6 fruit fly cellular contexts compared by ENCODE assay signal in genomic region chr2L:18839143-18839872, dm6.
TF ChIP-seq lines count a peak whose summit lies in the region.

CG10600 (minus strand) TSS chr2L:18839679.

- peak; percentile 99 for TF ChIP-seq CTCF in S2 (optimal IDR thresholded peaks at IDR 0.05; lab: Kevin White, UChicago)
- TF ChIP-seq CTCF in whole organism, embryonic (GFP tag; optimal IDR thresholded peaks at IDR 0.05; lab: Kevin White, UChicago), result peak; percentile 100

TF ChIP-seq in whole organism, adult, 20 proteins besides CTCF, POLR2A, EP300 and RAD21 (continues in another document):
- TF ChIP-seq cnc (optimal IDR thresholded peaks at IDR 0.05; lab: Kevin White, UChicago), result no peak
- peak; percentile 95 for TF ChIP-seq CG1620 (GFP tag; optimal IDR thresholded peaks at IDR 0.05; lab: Kevin White, UChicago)
- peak; percentile 84 for TF ChIP-seq pad (GFP tag; optimal IDR thresholded peaks at IDR 0.05; lab: Kevin White, UChicago)
- TF ChIP-seq tj (GFP tag; optimal IDR thresholded peaks at IDR 0.05; lab: Kevin White, UChicago), result peak; percentile 51
- peak; percentile 71 for TF ChIP-seq cic (GFP tag; optimal IDR thresholded peaks at IDR 0.05; lab: Kevin White, UChicago)
- TF ChIP-seq Hr96 (GFP tag; optimal IDR thresholded peaks at IDR 0.05; lab: Kevin White, UChicago), result peak; percentile 92
- TF ChIP-seq CG7045 (GFP tag; optimal IDR thresholded peaks at IDR 0.05; lab: Kevin White, UChicago), result peak; percentile 69
- no peak for TF ChIP-seq kay (GFP tag; lab: Kevin White, UChicago; ENCODE audit: borderline replicate concordance)
- peak; percentile 81 for TF ChIP-seq CG11617 (GFP tag; optimal IDR thresholded peaks at IDR 0.05; lab: Kevin White, UChicago)
- TF ChIP-seq Clk (GFP tag; optimal IDR thresholded peaks at IDR 0.05; lab: Kevin White, UChicago), result peak; percentile 84
- TF ChIP-seq CG7101 (tag; optimal IDR thresholded peaks at IDR 0.05; lab: Kevin White, UChicago), result peak; percentile 88
- TF ChIP-seq Crg-1 (GFP tag; optimal IDR thresholded peaks at IDR 0.05; lab: Kevin White, UChicago), result peak; percentile 95
- TF ChIP-seq Mnt (GFP tag; optimal IDR thresholded peaks at IDR 0.05; lab: Kevin White, UChicago), result peak; percentile 92
- TF ChIP-seq toe (GFP tag; optimal IDR thresholded peaks at IDR 0.05; lab: Kevin White, UChicago), result peak; percentile 88
- TF ChIP-seq CG12768 (GFP tag; optimal IDR thresholded peaks at IDR 0.05; lab: Kevin White, UChicago), result peak; percentile 84
- peak; percentile 74 for TF ChIP-seq CG14711 (tag; optimal IDR thresholded peaks at IDR 0.05; lab: Kevin White, UChicago)
- TF ChIP-seq CG5204 (GFP tag; optimal IDR thresholded peaks at IDR 0.05; lab: Kevin White, UChicago), result peak; percentile 85
- TF ChIP-seq bab1 (GFP tag; optimal IDR thresholded peaks at IDR 0.05; lab: Kevin White, UChicago), result peak; percentile 73

TF ChIP-seq in whole organism, embryonic, 481 proteins besides CTCF, POLR2A, EP300 and RAD21 (continues in another document):
- TF ChIP-seq CG14710 (tag; optimal IDR thresholded peaks at IDR 0.05; lab: Kevin White, UChicago), result peak; percentile 94
- peak; percentile 64 for TF ChIP-seq klu (GFP tag; IDR thresholded peaks at IDR 0.05; lab: Robert Waterston, UW)
- TF ChIP-seq abd-A (tag; optimal IDR thresholded peaks at IDR 0.05; lab: Kevin White, UChicago), result no peak
- TF ChIP-seq BEAF-32 (GFP tag; optimal IDR thresholded peaks at IDR 0.05; lab: Kevin White, UChicago), result peak; percentile 93
- peak; percentile 49; the same call in 2 of the 3 replicates for TF ChIP-seq CG14050 (GFP tag; IDR thresholded peaks at IDR 0.05; lab: Robert Waterston, UW)
- peak; percentile 72 for TF ChIP-seq CG9817 (tag; optimal IDR thresholded peaks at IDR 0.05; lab: Kevin White, UChicago)
- TF ChIP-seq cwo (GFP tag; optimal IDR thresholded peaks at IDR 0.05; lab: Kevin White, UChicago), result peak; percentile 65
- peak; percentile 63 for TF ChIP-seq PHDP (tag; optimal IDR thresholded peaks at IDR 0.05; lab: Kevin White, UChicago)
- peak; percentile 72 for TF ChIP-seq CG7963 (GFP tag; IDR thresholded peaks at IDR 0.05; lab: Robert Waterston, UW; ENCODE audit: partially characterized antibody)
- peak; percentile 53 for TF ChIP-seq Aef1 (GFP tag; IDR thresholded peaks at IDR 0.05; lab: Robert Waterston, UW)
- TF ChIP-seq CG10267 (tag; optimal IDR thresholded peaks at IDR 0.05; lab: Kevin White, UChicago), result peak; percentile 98
- peak; percentile 93 for TF ChIP-seq chinmo (GFP tag; IDR thresholded peaks at IDR 0.05; lab: Robert Waterston, UW; ENCODE audit: partially characterized antibody)
- TF ChIP-seq CG17912 (GFP tag; optimal IDR thresholded peaks at IDR 0.05; lab: Kevin White, UChicago), result peak; percentile 83
- peak; percentile 97 for TF ChIP-seq CHES-1-like (GFP tag; optimal IDR thresholded peaks at IDR 0.05; lab: Kevin White, UChicago)
- no peak for TF ChIP-seq prd (optimal IDR thresholded peaks at IDR 0.05; lab: Kevin White, UChicago)
- peak; percentile 54; the same call in 2 of the 3 replicates for TF ChIP-seq prd (GFP tag; IDR thresholded peaks at IDR 0.05; lab: Robert Waterston, UW)
- TF ChIP-seq tna (GFP tag; IDR thresholded peaks at IDR 0.05; lab: Robert Waterston, UW; ENCODE audit: partially characterized antibody), result peak; percentile 75

TF ChIP-seq in whole organism, prepupa, 60 proteins besides CTCF, POLR2A, EP300 and RAD21 (continues in another document):
- TF ChIP-seq spab (GFP tag; optimal IDR thresholded peaks at IDR 0.05; lab: Kevin White, UChicago) (no peak), CG4318 (GFP tag; optimal IDR thresholded peaks at IDR 0.05; lab: Kevin White, UChicago) (no peak), lz (GFP tag; optimal IDR thresholded peaks at IDR 0.05; lab: Kevin White, UChicago) (peak; percentile 80), CG8319 (GFP tag; optimal IDR thresholded peaks at IDR 0.05; lab: Kevin White, UChicago) (peak; percentile 53), vri (GFP tag; optimal IDR thresholded peaks at IDR 0.05; lab: Kevin White, UChicago) (no peak), salr (GFP tag; optimal IDR thresholded peaks at IDR 0.05; lab: Kevin White, UChicago) (peak; percentile 54 to 62), fd59A (GFP tag; optimal IDR thresholded peaks at IDR 0.05; lab: Kevin White, UChicago) (peak; percentile 37), eg (GFP tag; IDR thresholded peaks at IDR 0.05; lab: Robert Waterston, UW) (0 out of 3 replicates have a peak, but pooled peaks have one; percentile 36), CG9139 (GFP tag; optimal IDR thresholded peaks at IDR 0.05; lab: Kevin White, UChicago) (no peak), Smox (GFP tag; optimal IDR thresholded peaks at IDR 0.05; lab: Kevin White, UChicago) (no peak), dsx (GFP tag; optimal IDR thresholded peaks at IDR 0.05; lab: Kevin White, UChicago; ENCODE audit: poor library complexity, severe bottlenecking) (peak; percentile 55), CG1621 (tag; optimal IDR thresholded peaks at IDR 0.05; lab: Kevin White, UChicago) (peak; percentile 51), CG10631 (GFP tag; optimal IDR thresholded peaks at IDR 0.05; lab: Kevin White, UChicago) (peak; percentile 62), CG11294 (GFP tag; IDR thresholded peaks at IDR 0.05; lab: Robert Waterston, UW) (0 out of 2 replicates have a peak, but pooled peaks have one; percentile 17), fkh (GFP tag; optimal IDR thresholded peaks at IDR 0.05; lab: Kevin White, UChicago) (peak; percentile 77), dac (GFP tag; optimal IDR thresholded peaks at IDR 0.05; lab: Kevin White, UChicago) (peak; percentile 55), Sox14 (GFP tag; optimal IDR thresholded peaks at IDR 0.05; lab: Kevin White, UChicago) (peak; percentile 89), CG8119 (GFP tag; IDR thresholded peaks at IDR 0.05; lab: Robert Waterston, UW) (0 out of 3 replicates have a peak, but pooled peaks have one; percentile 15)

TF ChIP-seq in whole organism, pupa, 21 proteins besides CTCF, POLR2A, EP300 and RAD21:
- peak; percentile 44 for TF ChIP-seq Ets98B (GFP tag; IDR thresholded peaks at IDR 0.05; lab: Robert Waterston, UW)
- no peak for TF ChIP-seq EcR (GFP tag; optimal IDR thresholded peaks at IDR 0.05; lab: Kevin White, UChicago)
- peak; percentile 29 for TF ChIP-seq CG17806 (tag; optimal IDR thresholded peaks at IDR 0.05; lab: Kevin White, UChicago)
- TF ChIP-seq Pif1B (GFP tag; optimal IDR thresholded peaks at IDR 0.05; lab: Kevin White, UChicago), result peak; percentile 63
- no peak for TF ChIP-seq CG13204 (GFP tag; optimal IDR thresholded peaks at IDR 0.05; lab: Kevin White, UChicago)
- peak; percentile 63 for TF ChIP-seq Snoo (tag; optimal IDR thresholded peaks at IDR 0.05; lab: Kevin White, UChicago)
- no peak for TF ChIP-seq D1 (tag; optimal IDR thresholded peaks at IDR 0.05; lab: Kevin White, UChicago)
- peak; percentile 56 for TF ChIP-seq CG32121 (GFP tag; IDR thresholded peaks at IDR 0.05; lab: Robert Waterston, UW)
- TF ChIP-seq CG8301 (tag; optimal IDR thresholded peaks at IDR 0.05; lab: Kevin White, UChicago), result peak; percentile 27
- peak; percentile 55; the same call in 1 of the 3 replicates for TF ChIP-seq CG4496 (GFP tag; IDR thresholded peaks at IDR 0.05; lab: Robert Waterston, UW)
- TF ChIP-seq CG34367 (tag; optimal IDR thresholded peaks at IDR 0.05; lab: Kevin White, UChicago), result peak; percentile 11
- peak; percentile 72 for TF ChIP-seq fd96Ca (GFP tag; IDR thresholded peaks at IDR 0.05; lab: Robert Waterston, UW)
- TF ChIP-seq CG10348 (GFP tag; IDR thresholded peaks at IDR 0.05; lab: Robert Waterston, UW), result no peak
- no peak for TF ChIP-seq gl (tag; optimal IDR thresholded peaks at IDR 0.05; lab: Kevin White, UChicago)
- TF ChIP-seq Pif1A (GFP tag; optimal IDR thresholded peaks at IDR 0.05; lab: Kevin White, UChicago), result no peak
- no peak for TF ChIP-seq CG12605 (GFP tag; IDR thresholded peaks at IDR 0.05; lab: Robert Waterston, UW)
- no peak for TF ChIP-seq CG14655 (GFP tag; optimal IDR thresholded peaks at IDR 0.05; lab: Kevin White, UChicago)
- no peak for TF ChIP-seq CG8159 (tag; optimal IDR thresholded peaks at IDR 0.05; lab: Kevin White, UChicago)
- peak; percentile 10 for TF ChIP-seq CG9948 (tag; optimal IDR thresholded peaks at IDR 0.05; lab: Kevin White, UChicago)
- peak; percentile 33 for TF ChIP-seq CG15710 (tag; optimal IDR thresholded peaks at IDR 0.05; lab: Kevin White, UChicago)
- no peak for TF ChIP-seq rn (GFP tag; IDR thresholded peaks at IDR 0.05; lab: Robert Waterston, UW)
TF ChIP-seq in whole organism, pupa: peak in this region for 11.

TF ChIP-seq in whole organism, wandering third instar larva, 38 proteins besides CTCF, POLR2A, EP300 and RAD21 (continues in another document):
- TF ChIP-seq psq (GFP tag; optimal IDR thresholded peaks at IDR 0.05; lab: Kevin White, UChicago) (peak; percentile 78), dsf (GFP tag; optimal IDR thresholded peaks at IDR 0.05; lab: Kevin White, UChicago; ENCODE audit: borderline replicate concordance) (peak; percentile 84), Rel (GFP tag; optimal IDR thresholded peaks at IDR 0.05; lab: Kevin White, UChicago) (no peak), Rel (tag; optimal IDR thresholded peaks at IDR 0.05; lab: Kevin White, UChicago) (peak; percentile 50), usp (GFP tag; optimal IDR thresholded peaks at IDR 0.05; lab: Kevin White, UChicago) (no peak), GATAd (GFP tag; optimal IDR thresholded peaks at IDR 0.05; lab: Kevin White, UChicago) (peak; percentile 61), CG9705 (GFP tag; optimal IDR thresholded peaks at IDR 0.05; lab: Kevin White, UChicago) (peak; percentile 69), tai (GFP tag; optimal IDR thresholded peaks at IDR 0.05; lab: Kevin White, UChicago) (no peak), brk (GFP tag; optimal IDR thresholded peaks at IDR 0.05; lab: Kevin White, UChicago) (no peak), HLH106 (tag; optimal IDR thresholded peaks at IDR 0.05; lab: Kevin White, UChicago) (peak; percentile 71), Abd-B (GFP tag; optimal IDR thresholded peaks at IDR 0.05; lab: Kevin White, UChicago) (peak; percentile 51), pan (optimal IDR thresholded peaks at IDR 0.05; lab: Kevin White, UChicago) (no peak), rgr (GFP tag; optimal IDR thresholded peaks at IDR 0.05; lab: Kevin White, UChicago) (peak; percentile 92), foxo (GFP tag; optimal IDR thresholded peaks at IDR 0.05; lab: Kevin White, UChicago) (peak in 1 of 2 experiments; percentile 91), Hr78 (GFP tag; optimal IDR thresholded peaks at IDR 0.05; lab: Kevin White, UChicago) (no peak), Mio (GFP tag; optimal IDR thresholded peaks at IDR 0.05; lab: Kevin White, UChicago) (peak; percentile 52), lola (GFP tag; optimal IDR thresholded peaks at IDR 0.05; lab: Kevin White, UChicago) (no peak), sv (GFP tag; optimal IDR thresholded peaks at IDR 0.05; lab: Kevin White, UChicago) (peak; percentile 74), woc (GFP tag; optimal IDR thresholded peaks at IDR 0.05; lab: Kevin White, UChicago) (no peak), jim (GFP tag; optimal IDR thresholded peaks at IDR 0.05; lab: Kevin White, UChicago) (peak; percentile 85), fru (GFP tag; optimal IDR thresholded peaks at IDR 0.05; lab: Kevin White, UChicago) (peak; percentile 89), OdsH (GFP tag; optimal IDR thresholded peaks at IDR 0.05; lab: Kevin White, UChicago) (peak; percentile 86), Myc (optimal IDR thresholded peaks at IDR 0.05; lab: Kevin White, UChicago) (peak; percentile 88)
